Fruit fly (Drosophila melanogaster): ENCODE results near the gene Pburs.
A peak's percentile ranks its signal among the peaks of the same experiment; 100 is the strongest.

Pburs gene

dm6 chr2L:14422029-14422831 is 5.1 kb upstream of the Pburs start (continued):
- no peak for TF ChIP-seq wdn (GFP tag; IDR thresholded peaks at IDR 0.05)
- no peak for TF ChIP-seq aop (GFP tag; IDR thresholded peaks at IDR 0.05)
- TF ChIP-seq CG8290 (GFP tag; optimal IDR thresholded peaks at IDR 0.05) = no peak
- TF ChIP-seq CG8290 (tag; optimal IDR thresholded peaks at IDR 0.05) = peak in 1 of 2 experiments; percentile 24
- TF ChIP-seq salm (tag; optimal IDR thresholded peaks at IDR 0.05) = no peak
- TF ChIP-seq lilli (GFP tag; optimal IDR thresholded peaks at IDR 0.05) = no peak
- TF ChIP-seq CG17385 (GFP tag; optimal IDR thresholded peaks at IDR 0.05) = no peak
- TF ChIP-seq CG4404 (GFP tag; IDR thresholded peaks at IDR 0.05) = no peak
- no peak for TF ChIP-seq CG2712 (tag; optimal IDR thresholded peaks at IDR 0.05)
- no peak for TF ChIP-seq Sox102F (GFP tag; optimal IDR thresholded peaks at IDR 0.05)
- TF ChIP-seq Max (GFP tag; optimal IDR thresholded peaks at IDR 0.05) = no peak
- no peak for TF ChIP-seq CG10431 (GFP tag; optimal IDR thresholded peaks at IDR 0.05)
- no peak for TF ChIP-seq org-1 (GFP tag; optimal IDR thresholded peaks at IDR 0.05)
- TF ChIP-seq CG34422 (GFP tag; IDR thresholded peaks at IDR 0.05) = no peak
- no peak for TF ChIP-seq crc (GFP tag; optimal IDR thresholded peaks at IDR 0.05)
- no peak for TF ChIP-seq CkIIα-i1 (GFP tag; IDR thresholded peaks at IDR 0.05)
- TF ChIP-seq gcm (GFP tag; optimal IDR thresholded peaks at IDR 0.05) = no peak
- TF ChIP-seq Med (GFP tag) = no peak
- no peak for TF ChIP-seq CG33557 (GFP tag; optimal IDR thresholded peaks at IDR 0.05)
- TF ChIP-seq fd96Cb (tag; optimal IDR thresholded peaks at IDR 0.05) = no peak
- no peak for TF ChIP-seq Opbp (GFP tag; IDR thresholded peaks at IDR 0.05; ENCODE audit: partially characterized antibody)
- TF ChIP-seq CG8089 (GFP tag; optimal IDR thresholded peaks at IDR 0.05) = no peak
- no peak for TF ChIP-seq CG17359 (tag; optimal IDR thresholded peaks at IDR 0.05)
- TF ChIP-seq Dbx (GFP tag; IDR thresholded peaks at IDR 0.05) = no peak
- peak; percentile 63 for TF ChIP-seq sd (tag; optimal IDR thresholded peaks at IDR 0.05)
- no peak for TF ChIP-seq CG32772 (GFP tag; IDR thresholded peaks at IDR 0.05)
- TF ChIP-seq CG10147 (GFP tag; optimal IDR thresholded peaks at IDR 0.05) = no peak
- TF ChIP-seq B-H1 (GFP tag; IDR thresholded peaks at IDR 0.05) = no peak
- TF ChIP-seq CG30403 (GFP tag; optimal IDR thresholded peaks at IDR 0.05) = no peak
- TF ChIP-seq maf-S (GFP tag; optimal IDR thresholded peaks at IDR 0.05) = no peak
- TF ChIP-seq ac (GFP tag; optimal IDR thresholded peaks at IDR 0.05) = no peak
- peak; percentile 78 for TF ChIP-seq CG13894 (tag; optimal IDR thresholded peaks at IDR 0.05)
- no peak for TF ChIP-seq cwo (GFP tag; optimal IDR thresholded peaks at IDR 0.05)
- TF ChIP-seq sens (GFP tag) = peak; percentile 38
- no peak for TF ChIP-seq CG3838 (GFP tag; optimal IDR thresholded peaks at IDR 0.05)
- no peak for TF ChIP-seq Chrac-16 (GFP tag; optimal IDR thresholded peaks at IDR 0.05)
- peak; percentile 52 for TF ChIP-seq CG15269 (tag; optimal IDR thresholded peaks at IDR 0.05)

DNA sequence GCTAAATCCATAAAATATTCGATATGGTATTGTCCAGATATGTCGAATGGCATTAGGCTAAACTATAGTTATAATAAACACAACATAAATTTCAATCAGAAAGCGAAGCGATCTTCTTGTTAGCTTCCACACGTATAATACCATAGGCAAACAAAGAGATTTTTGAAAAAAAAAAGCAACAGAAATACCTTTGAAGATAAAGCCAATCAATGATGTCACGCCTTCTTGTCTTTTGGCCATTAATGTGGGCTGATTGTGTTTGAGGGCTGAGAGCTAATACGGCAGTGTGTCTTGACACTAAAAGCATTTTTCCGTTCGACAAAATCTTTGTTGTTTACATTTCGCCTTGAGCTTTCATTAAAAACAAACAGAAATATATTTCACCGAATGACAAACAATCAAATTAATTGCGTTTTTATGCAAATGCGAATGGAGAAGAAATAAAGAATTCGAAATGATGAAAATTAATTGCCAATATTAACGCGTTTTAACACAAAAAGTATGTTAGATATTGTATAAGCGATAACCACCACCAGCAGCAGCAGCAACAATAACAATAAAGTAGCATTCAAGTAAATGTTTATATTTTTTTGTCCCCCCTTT is 2.7 kb downstream of the Pburs start:
- TF ChIP-seq nerfin-1 (tag; optimal IDR thresholded peaks at IDR 0.05) (no peak), vvl (GFP tag; IDR thresholded peaks at IDR 0.05) (0 out of 2 replicates have a peak, but pooled peaks have one; percentile 9), H2.0 (GFP tag; IDR thresholded peaks at IDR 0.05) (no peak), sob (GFP tag; IDR thresholded peaks at IDR 0.05) (no peak), dimm (GFP tag; IDR thresholded peaks at IDR 0.05) (no peak), CG8281 (tag; optimal IDR thresholded peaks at IDR 0.05) (no peak), CG1832 (GFP tag; optimal IDR thresholded peaks at IDR 0.05) (no peak), CG11085 (GFP tag; IDR thresholded peaks at IDR 0.05) (no peak), stwl (tag; optimal IDR thresholded peaks at IDR 0.05) (no peak), chif (GFP tag; optimal IDR thresholded peaks at IDR 0.05) (no peak), oc (tag; optimal IDR thresholded peaks at IDR 0.05) (peak; percentile 84), CG5953 (GFP tag; IDR thresholded peaks at IDR 0.05) (no peak), CG4328 (GFP tag; optimal IDR thresholded peaks at IDR 0.05) (no peak), Optix (GFP tag; IDR thresholded peaks at IDR 0.05) (no peak), Trl (optimal IDR thresholded peaks at IDR 0.05) (no peak), Trl (GFP tag; optimal IDR thresholded peaks at IDR 0.05) (no peak)
